Fruit fly (Drosophila melanogaster) whole organism, embryonic: ENCODE data around the gene InR.

ENCODE experiments used
- Atf6 ChIP-seq: fragments of 200-800 bp; sonication (Bioruptor generic); IDR thresholded peaks from 2 replicates; pipeline ENCODE4 v1.3.6; 2022; ENCODE audit warnings: missing biosample characterization, missing genetic modification characterization
- Bgb ChIP-seq: fragments of 200-800 bp; sonication (Bioruptor generic); IDR thresholded peaks from 2 replicates; pipeline ENCODE4 v1.3.6; 2022; ENCODE audit warnings: missing biosample characterization, missing genetic modification characterization; ENCODE audit not compliant: partially characterized antibody
- C15 ChIP-seq: fragments of 200-800 bp; sonication (Bioruptor generic); IDR thresholded peaks from 3 replicates; pipeline ENCODE4 v1.3.6; 2022; ENCODE audit warnings: missing biosample characterization, missing genetic modification characterization
- CG10209 ChIP-seq: fragments of 200-800 bp; sonication (Bioruptor generic); optimal IDR thresholded peaks from 3 replicates; lab custom pipeline; 2017; ENCODE audit warnings: missing biosample characterization, mild to moderate bottlenecking, missing genetic modification characterization, missing genetic modification reagents
- CG12155 ChIP-seq: fragments of 200-800 bp; sonication (Bioruptor generic); optimal IDR thresholded peaks from 3 replicates; lab custom pipeline; 2016; ENCODE audit warnings: missing biosample characterization, missing genetic modification characterization
- CG12659 ChIP-seq: fragments of 200-800 bp; sonication (Bioruptor generic); optimal IDR thresholded peaks from 3 replicates; lab custom pipeline; 2017; ENCODE audit warnings: mild to moderate bottlenecking, missing biosample characterization, missing genetic modification reagents, missing genetic modification characterization
- CG13287 ChIP-seq: fragments of 200-800 bp; sonication (Bioruptor generic); IDR thresholded peaks from 2 replicates; pipeline ENCODE4 v1.3.6; 2022; ENCODE audit warnings: missing biosample characterization, missing genetic modification characterization; ENCODE audit not compliant: partially characterized antibody
- CG13296 ChIP-seq: fragments of 200-800 bp; sonication (Bioruptor generic); optimal IDR thresholded peaks from 3 replicates; lab custom pipeline; 2018; ENCODE audit warnings: missing biosample characterization, mild to moderate bottlenecking, missing genetic modification characterization
- CG15479 ChIP-seq: fragments of 200-800 bp; sonication (Bioruptor generic); optimal IDR thresholded peaks from 3 replicates; lab custom pipeline; 2019; ENCODE audit warnings: missing biosample characterization, mild to moderate bottlenecking, missing genetic modification characterization, moderate library complexity
- CG17328 ChIP-seq: fragments of 200-800 bp; sonication (Bioruptor generic); IDR thresholded peaks from 2 replicates; pipeline ENCODE4 v1.3.6; 2022; ENCODE audit warnings: missing biosample characterization, missing genetic modification characterization
- CG17568 ChIP-seq: fragments of 200-800 bp; sonication (Bioruptor generic); optimal IDR thresholded peaks from 2 replicates; lab custom pipeline; 2018; ENCODE audit warnings: missing biosample characterization, mild to moderate bottlenecking, missing genetic modification characterization, moderate library complexity
- CG1792 ChIP-seq: fragments of 200-800 bp; sonication (Bioruptor generic); optimal IDR thresholded peaks from 2 replicates; lab custom pipeline; 2016; ENCODE audit warnings: missing biosample characterization, missing genetic modification characterization
- CG18599 ChIP-seq: fragments of 200-800 bp; sonication (Bioruptor generic); optimal IDR thresholded peaks from 3 replicates; lab custom pipeline; 2017; ENCODE audit warnings: missing biosample characterization, missing genetic modification characterization, mild to moderate bottlenecking, moderate library complexity, missing genetic modification reagents
- CG30020 ChIP-seq: fragments of 200-800 bp; optimal IDR thresholded peaks from 2 replicates; lab custom pipeline; 2019; ENCODE audit warnings: missing biosample characterization, mild to moderate bottlenecking, missing genetic modification characterization, moderate library complexity
- CG3407 ChIP-seq: fragments of 200-800 bp; sonication (Bioruptor generic); optimal IDR thresholded peaks from 2 replicates; lab custom pipeline; 2018; ENCODE audit warnings: missing biosample characterization, mild to moderate bottlenecking, missing genetic modification characterization
- CG3726 ChIP-seq: fragments of 200-800 bp; sonication (Bioruptor generic); IDR thresholded peaks from 3 replicates; pipeline ENCODE4, ENCODE4 v1.3.6; 2022; ENCODE audit warnings: missing biosample characterization, missing genetic modification characterization
- CG4328 ChIP-seq: fragments of 200-800 bp; sonication (Bioruptor generic); optimal IDR thresholded peaks from 3 replicates; lab custom pipeline; 2017; ENCODE audit warnings: missing biosample characterization, missing genetic modification reagents, missing genetic modification characterization
- CG4820 ChIP-seq: fragments of 200-800 bp; sonication (Bioruptor generic); optimal IDR thresholded peaks from 3 replicates; lab custom pipeline; 2016; ENCODE audit warnings: missing biosample characterization, missing genetic modification characterization
- CG6272 ChIP-seq: fragments of 200-800 bp; sonication (Bioruptor generic); IDR thresholded peaks from 2 replicates; pipeline ENCODE4 v1.3.6; 2022; ENCODE audit warnings: missing biosample characterization, missing genetic modification characterization
- CG7987 ChIP-seq: fragments of 200-800 bp; sonication (Bioruptor generic); optimal IDR thresholded peaks from 2 replicates; lab custom pipeline; 2018; ENCODE audit warnings: missing biosample characterization, mild to moderate bottlenecking, missing genetic modification characterization, moderate library complexity
- CG8089 ChIP-seq: fragments of 200-800 bp; sonication (Bioruptor generic); optimal IDR thresholded peaks from 3 replicates; lab custom pipeline; 2016; ENCODE audit warnings: missing biosample characterization, missing genetic modification characterization
- CrebB ChIP-seq: fragments of 200-800 bp; sonication (Bioruptor generic); optimal IDR thresholded peaks from 3 replicates; lab custom pipeline; 2018; ENCODE audit warnings: missing biosample characterization, mild to moderate bottlenecking, missing genetic modification characterization
- Eip74EF ChIP-seq, 2 experiments: fragments of 200-800 bp in 1 of 2; fragments of >200 bp in 1 of 2; sonication (Bioruptor generic) in 1 of 2; optimal IDR thresholded peaks; 2 replicates each; lab custom pipeline; 2017 to 2019; ENCODE audit warnings: missing biosample characterization in 2 of 2, missing genetic modification characterization in 2 of 2, mild to moderate bottlenecking in 1 of 2, moderate library complexity in 1 of 2
- HLH3B ChIP-seq: fragments of 200-800 bp; sonication (Bioruptor generic); IDR thresholded peaks from 2 replicates; pipeline ENCODE4 v1.3.6; 2022; ENCODE audit warnings: missing biosample characterization, missing genetic modification characterization
- Hr51 ChIP-seq, 2 experiments: fragments of 200-800 bp; sonication (Bioruptor generic); optimal IDR thresholded peaks; 2 replicates in 1 of 2; 3 replicates in 1 of 2; lab custom pipeline; 2016 to 2018; ENCODE audit warnings: missing biosample characterization in 2 of 2, missing genetic modification characterization in 2 of 2, mild to moderate bottlenecking in 1 of 2, moderate library complexity in 1 of 2
- Jarid2 ChIP-seq: fragments of 200-800 bp; sonication (Bioruptor generic); optimal IDR thresholded peaks from 3 replicates; lab custom pipeline; 2017; ENCODE audit warnings: mild to moderate bottlenecking, missing biosample characterization, missing genetic modification reagents, missing genetic modification characterization
- NK7.1 ChIP-seq: fragments of 200-800 bp; sonication (Bioruptor generic); optimal IDR thresholded peaks from 3 replicates; lab custom pipeline; 2016; ENCODE audit warnings: missing biosample characterization, missing genetic modification characterization
- Rfx ChIP-seq: fragments of 200-800 bp; sonication (Bioruptor generic); IDR thresholded peaks from 2 replicates; pipeline ENCODE4 v1.3.6; 2022; ENCODE audit warnings: missing biosample characterization, missing genetic modification characterization
- ac ChIP-seq: fragments of 200-800 bp; sonication (Bioruptor generic); optimal IDR thresholded peaks from 3 replicates; lab custom pipeline; 2017; ENCODE audit warnings: missing biosample characterization, mild to moderate bottlenecking, missing genetic modification characterization
- bcd ChIP-seq: fragments of 200-800 bp; sonication (Bioruptor generic); optimal IDR thresholded peaks from 2 replicates; lab custom pipeline; 2017; ENCODE audit warnings: missing biosample characterization, mild to moderate bottlenecking, missing genetic modification characterization
- bowl ChIP-seq: fragments of 200-800 bp; sonication (Bioruptor generic); IDR thresholded peaks from 2 replicates; pipeline ENCODE4 v1.3.6; 2022; ENCODE audit warnings: missing biosample characterization, missing genetic modification characterization
- cato ChIP-seq: fragments of 200-800 bp; sonication (Bioruptor generic); optimal IDR thresholded peaks from 2 replicates; lab custom pipeline; 2016; ENCODE audit warnings: missing biosample characterization, missing genetic modification characterization, borderline replicate concordance
- caup ChIP-seq: fragments of 200-800 bp; sonication (Bioruptor generic); optimal IDR thresholded peaks from 3 replicates; lab custom pipeline; 2017; ENCODE audit warnings: missing biosample characterization, mild to moderate bottlenecking, missing genetic modification characterization, moderate library complexity; ENCODE audit not compliant: severe bottlenecking
- chif ChIP-seq, 2 experiments: fragments of 200-800 bp; sonication (Bioruptor generic); optimal IDR thresholded peaks; 3 replicates each; lab custom pipeline; 2016; ENCODE audit warnings: missing biosample characterization in 2 of 2, missing genetic modification characterization in 2 of 2
- gsb-n ChIP-seq: fragments of 200-800 bp; sonication (Bioruptor generic); optimal IDR thresholded peaks from 3 replicates; lab custom pipeline; 2018; ENCODE audit warnings: missing biosample characterization, mild to moderate bottlenecking, missing genetic modification characterization
- ham ChIP-seq: fragments of 200-800 bp; sonication (Bioruptor generic); IDR thresholded peaks from 2 replicates; pipeline ENCODE4 v1.3.6; 2022; ENCODE audit warnings: missing biosample characterization, missing genetic modification characterization
- hth ChIP-seq: fragments of >200 bp; optimal IDR thresholded peaks from 2 replicates; lab custom pipeline; 2017; ENCODE audit warnings: inconsistent platforms
- insv ChIP-seq, 2 experiments: fragments of 200-800 bp; sonication (Bioruptor generic); optimal IDR thresholded peaks; 3 replicates each; lab custom pipeline; 2016 to 2018; ENCODE audit warnings: missing biosample characterization in 2 of 2, missing genetic modification characterization in 2 of 2
- nerfin-2 ChIP-seq: fragments of 200-800 bp; sonication (Bioruptor generic); IDR thresholded peaks from 2 replicates; pipeline ENCODE4 v1.3.6; 2022; ENCODE audit warnings: missing biosample characterization, missing genetic modification characterization; ENCODE audit not compliant: partially characterized antibody
- p53 ChIP-seq: fragments of 200-800 bp; sonication (Bioruptor generic); optimal IDR thresholded peaks from 2 replicates; lab custom pipeline; 2016; ENCODE audit warnings: missing biosample characterization, missing genetic modification characterization
- psq ChIP-seq: fragments of 200-800 bp; sonication (Bioruptor generic); optimal IDR thresholded peaks from 2 replicates; lab custom pipeline; 2017; ENCODE audit warnings: missing biosample characterization, missing genetic modification characterization
- pum ChIP-seq: fragments of 200-800 bp; sonication (Bioruptor generic); optimal IDR thresholded peaks from 2 replicates; lab custom pipeline; 2016; ENCODE audit warnings: missing biosample characterization, missing genetic modification characterization
- sc ChIP-seq, 3 experiments: fragments of >200 bp in 2 of 3; fragments of 200-800 bp in 1 of 3; sonication (Bioruptor generic) in 1 of 3; optimal IDR thresholded peaks; 2 replicates in 2 of 3; 3 replicates in 1 of 3; lab custom pipeline; 2017; ENCODE audit warnings: mild to moderate bottlenecking in 1 of 3, missing biosample characterization in 1 of 3, missing genetic modification characterization in 1 of 3, missing genetic modification reagents in 1 of 3
- sens ChIP-seq: fragments of 200-800 bp; sonication (Bioruptor generic); peaks from one replicate; lab custom pipeline; 2016; ENCODE audit warnings: missing biosample characterization, missing genetic modification characterization
- sug ChIP-seq: fragments of 200-800 bp; optimal IDR thresholded peaks from 2 replicates; lab custom pipeline; 2019; ENCODE audit warnings: missing biosample characterization, mild to moderate bottlenecking, missing genetic modification characterization, moderate library complexity
- tin ChIP-seq: fragments of 200-800 bp; sonication (Bioruptor generic); optimal IDR thresholded peaks from 3 replicates; lab custom pipeline; 2016; ENCODE audit warnings: missing biosample characterization, missing genetic modification characterization
- unc-4 ChIP-seq: fragments of 200-800 bp; sonication (Bioruptor generic); IDR thresholded peaks from 2 replicates; pipeline ENCODE4 v1.3.6; 2022; ENCODE audit warnings: missing biosample characterization, missing genetic modification characterization; ENCODE audit not compliant: partially characterized antibody
- zfh1 ChIP-seq: fragments of 200-800 bp; sonication (Bioruptor generic); IDR thresholded peaks from 3 replicates; pipeline ENCODE4 v1.3.6; 2022; ENCODE audit warnings: missing biosample characterization, missing genetic modification characterization

Gene InR

dm6 chr3R:21589500-21590202, 29.5 kb downstream of the InR start (continued):
- TF ChIP-seq Atf6 (GFP tag; lab: Robert Waterston, UW), result peak; percentile 26; the same call in 1 of the 2 replicates
- TF ChIP-seq Hr51 (GFP tag; optimal IDR thresholded peaks at IDR 0.05; lab: Kevin White, UChicago), result peak in 1 of 2 experiments; percentile 52
- no peak for TF ChIP-seq ham (GFP tag; lab: Robert Waterston, UW)
- TF ChIP-seq CG17568 (GFP tag; lab: Kevin White, UChicago), result peak; percentile 28
- peak; percentile 17 for TF ChIP-seq CG13296 (GFP tag; lab: Kevin White, UChicago)
- TF ChIP-seq Eip74EF (GFP tag; optimal IDR thresholded peaks at IDR 0.05; lab: Kevin White, UChicago), result peak in 1 of 2 experiments; percentile 58
- TF ChIP-seq CG6272 (GFP tag; lab: Robert Waterston, UW), result no peak
- no peak for TF ChIP-seq sug
- peak; percentile 36 for TF ChIP-seq tin (GFP tag; lab: Kevin White, UChicago)
- TF ChIP-seq bcd (GFP tag; lab: Kevin White, UChicago), result no peak
- no peak for TF ChIP-seq CG3407 (GFP tag; lab: Kevin White, UChicago)
- no peak for TF ChIP-seq CG13287 (GFP tag; lab: Robert Waterston, UW)
- no peak for TF ChIP-seq CG7987
- peak in 1 of 2 experiments; percentile 22 for TF ChIP-seq chif (GFP tag; optimal IDR thresholded peaks at IDR 0.05; lab: Kevin White, UChicago)
- no peak for TF ChIP-seq CG8089 (GFP tag; lab: Kevin White, UChicago)
- TF ChIP-seq C15 (GFP tag; lab: Robert Waterston, UW), result no peak
- TF ChIP-seq ac (GFP tag; lab: Kevin White, UChicago), result peak; percentile 6
- TF ChIP-seq CG3726 (GFP tag; lab: Robert Waterston, UW), result no peak
- no peak for TF ChIP-seq nerfin-2 (GFP tag; lab: Robert Waterston, UW)
- TF ChIP-seq insv (GFP tag; optimal IDR thresholded peaks at IDR 0.05; lab: Kevin White, UChicago), result no peak
- no peak for TF ChIP-seq CG18599 (GFP tag; lab: Kevin White, UChicago)
- no peak for TF ChIP-seq caup (GFP tag; lab: Kevin White, UChicago)
- no peak for TF ChIP-seq CG4328 (GFP tag; lab: Kevin White, UChicago)
- no peak; the same call in 2 of the 3 replicates for TF ChIP-seq zfh1
- TF ChIP-seq CG12155, result peak; percentile 13
- no peak for TF ChIP-seq CG30020 (tag; lab: Kevin White, UChicago)
- no peak for TF ChIP-seq NK7.1 (GFP tag; lab: Kevin White, UChicago)
- TF ChIP-seq pum, result no peak
- TF ChIP-seq CG15479 (GFP tag; lab: Kevin White, UChicago), result peak; percentile 25
- TF ChIP-seq CG12659 (GFP tag; lab: Kevin White, UChicago), result peak; percentile 1
- TF ChIP-seq cato (GFP tag; lab: Kevin White, UChicago), result no peak
- TF ChIP-seq hth (lab: Kevin White, UChicago), result no peak
- peak; percentile 13; the same call in 1 of the 2 replicates for TF ChIP-seq HLH3B (GFP tag; lab: Robert Waterston, UW)
- TF ChIP-seq CG1792 (GFP tag; lab: Kevin White, UChicago), result no peak
- TF ChIP-seq p53, result no peak
- TF ChIP-seq bowl (GFP tag; lab: Robert Waterston, UW), result no peak
- no peak for TF ChIP-seq gsb-n (tag; lab: Kevin White, UChicago)
- TF ChIP-seq Jarid2 (GFP tag; lab: Kevin White, UChicago), result peak; percentile 28
- no peak; the same call in 1 of the 2 replicates for TF ChIP-seq Bgb (GFP tag; lab: Robert Waterston, UW)
- TF ChIP-seq psq (GFP tag; lab: Kevin White, UChicago), result no peak
- TF ChIP-seq CrebB, result no peak
- TF ChIP-seq sens, result peak; percentile 85
- no peak for TF ChIP-seq CG17328 (GFP tag; lab: Robert Waterston, UW)
- TF ChIP-seq CG4820, result no peak
- TF ChIP-seq CG10209, result no peak
- no peak for TF ChIP-seq unc-4
- no peak for TF ChIP-seq sc (optimal IDR thresholded peaks at IDR 0.05; lab: Kevin White, UChicago)
- TF ChIP-seq sc (GFP tag; optimal IDR thresholded peaks at IDR 0.05; lab: Kevin White, UChicago), result no peak
- peak; percentile 22; the same call in 1 of the 2 replicates for TF ChIP-seq Rfx (GFP tag; lab: Robert Waterston, UW)
